Worm (Caenorhabditis elegans): ENCODE results near the gene srw-142.

DNA sequence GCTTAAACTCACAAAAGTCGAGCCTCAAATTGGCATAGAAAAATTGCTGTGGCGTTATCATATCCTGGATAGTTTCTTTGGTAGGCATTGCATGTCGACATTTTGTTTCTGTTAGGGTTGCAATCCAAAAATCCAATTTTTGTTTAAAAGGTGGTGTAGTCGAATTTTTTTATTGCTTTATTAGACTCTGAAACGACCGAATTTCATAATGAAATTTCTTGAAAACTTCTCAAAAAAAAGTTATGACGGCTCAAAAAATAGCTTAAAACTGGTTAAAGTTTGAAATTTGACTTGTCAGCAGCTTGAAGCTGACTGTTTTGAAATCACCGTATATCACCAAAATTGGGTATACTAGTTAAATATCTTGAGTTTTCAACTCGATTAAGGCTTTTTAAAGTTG, 16.7 kb downstream of the srw-142 start, which contains the start of gene srw-143:
- TF ChIP-seq ref-1 (GFP tag; conservative IDR thresholded peaks at IDR 0.05) = no peak
- no peak for TF ChIP-seq T22C8.4 (GFP tag; IDR thresholded peaks at IDR 0.05)
- TF ChIP-seq klf-2 (GFP tag; conservative IDR thresholded peaks at IDR 0.05) = no peak
- TF ChIP-seq flt-1 (GFP tag; IDR thresholded peaks at IDR 0.05) = no peak
- TF ChIP-seq tab-1 (GFP tag; IDR thresholded peaks at IDR 0.05) = no peak
